Fruit fly (Drosophila melanogaster) whole organism, embryonic: ENCODE results near the gene hob.

Source experiments
- Ada2b ChIP-seq: fragments of 200-800 bp; sonication (Bioruptor generic); IDR thresholded peaks from 2 replicates; pipeline ENCODE4 v1.3.6; 2022; ENCODE audit warnings: missing biosample characterization, missing genetic modification characterization
- Blimp-1 ChIP-seq: fragments of 200-800 bp; sonication (Bioruptor generic); optimal IDR thresholded peaks from 3 replicates; lab custom pipeline; 2018; ENCODE audit warnings: missing biosample characterization, missing genetic modification characterization, mild to moderate bottlenecking, moderate library complexity, missing genetic modification reagents
- CG10274 ChIP-seq: fragments of 200-800 bp; sonication (Bioruptor generic); optimal IDR thresholded peaks from 3 replicates; lab custom pipeline; 2017; ENCODE audit warnings: missing biosample characterization, mild to moderate bottlenecking, missing genetic modification characterization
- CG10462 ChIP-seq: fragments of 200-800 bp; sonication (Bioruptor generic); optimal IDR thresholded peaks from 2 replicates; lab custom pipeline; 2016; ENCODE audit warnings: missing biosample characterization, missing genetic modification characterization
- CG11398 ChIP-seq: fragments of 200-800 bp; sonication (Bioruptor generic); optimal IDR thresholded peaks from 2 replicates; lab custom pipeline; 2016; ENCODE audit warnings: missing biosample characterization, missing genetic modification characterization
- CG13624 ChIP-seq: fragments of 200-800 bp; sonication (Bioruptor generic); optimal IDR thresholded peaks from 2 replicates; lab custom pipeline; 2016; ENCODE audit warnings: missing biosample characterization, missing genetic modification characterization
- CG13894 ChIP-seq: fragments of 200-800 bp; sonication (Bioruptor generic); optimal IDR thresholded peaks from 3 replicates; lab custom pipeline; 2018; ENCODE audit warnings: missing biosample characterization, mild to moderate bottlenecking, missing genetic modification characterization, moderate library complexity
- CG14860 ChIP-seq: fragments of 200-800 bp; sonication (Bioruptor generic); IDR thresholded peaks from 3 replicates; pipeline ENCODE4 v1.3.6; 2022; ENCODE audit warnings: missing biosample characterization, missing genetic modification characterization; ENCODE audit not compliant: partially characterized antibody
- CG17612 ChIP-seq: fragments of 200-800 bp; sonication (Bioruptor generic); IDR thresholded peaks from 2 replicates; pipeline ENCODE4 v1.3.6; 2022; ENCODE audit warnings: missing biosample characterization, missing genetic modification characterization
- CG2199 ChIP-seq: fragments of 200-800 bp; sonication (Bioruptor generic); IDR thresholded peaks from 3 replicates; pipeline ENCODE4 v1.3.6; 2022; ENCODE audit warnings: missing biosample characterization, missing genetic modification characterization
- CG30403 ChIP-seq: fragments of 200-800 bp; sonication (Bioruptor generic); optimal IDR thresholded peaks from 3 replicates; lab custom pipeline; 2016; ENCODE audit warnings: missing biosample characterization, missing genetic modification characterization
- CG34376 ChIP-seq: fragments of 200-800 bp; sonication (Bioruptor generic); optimal IDR thresholded peaks from 2 replicates; lab custom pipeline; 2018; ENCODE audit warnings: missing biosample characterization, mild to moderate bottlenecking, missing genetic modification characterization
- CG34422 ChIP-seq: fragments of 200-800 bp; sonication (Bioruptor generic); IDR thresholded peaks from 3 replicates; pipeline ENCODE4 v1.3.6; 2022; ENCODE audit warnings: missing biosample characterization, missing genetic modification characterization
- CG9609 ChIP-seq: fragments of 200-800 bp; sonication (Bioruptor generic); optimal IDR thresholded peaks from 3 replicates; lab custom pipeline; 2016; ENCODE audit warnings: missing biosample characterization, missing genetic modification characterization
- CG9797 ChIP-seq: fragments of 200-800 bp; sonication (Bioruptor generic); optimal IDR thresholded peaks from 3 replicates; lab custom pipeline; 2018; ENCODE audit warnings: missing biosample characterization, mild to moderate bottlenecking, missing genetic modification characterization
- CG9932 ChIP-seq: fragments of 200-800 bp; sonication (Bioruptor generic); IDR thresholded peaks from 2 replicates; pipeline ENCODE4 v1.3.6; 2022; ENCODE audit warnings: missing biosample characterization, missing genetic modification characterization
- CrebB ChIP-seq: fragments of 200-800 bp; sonication (Bioruptor generic); optimal IDR thresholded peaks from 3 replicates; lab custom pipeline; 2018; ENCODE audit warnings: missing biosample characterization, mild to moderate bottlenecking, missing genetic modification characterization
- Dp ChIP-seq: fragments of 200-800 bp; sonication (Bioruptor generic); optimal IDR thresholded peaks from 2 replicates; lab custom pipeline; 2018; ENCODE audit warnings: missing biosample characterization, mild to moderate bottlenecking, missing genetic modification characterization, moderate library complexity
- Eip74EF ChIP-seq, 2 experiments: fragments of 200-800 bp in 1 of 2; fragments of >200 bp in 1 of 2; sonication (Bioruptor generic) in 1 of 2; optimal IDR thresholded peaks; 2 replicates each; lab custom pipeline; 2017 to 2019; ENCODE audit warnings: missing biosample characterization in 2 of 2, missing genetic modification characterization in 2 of 2, mild to moderate bottlenecking in 1 of 2, moderate library complexity in 1 of 2
- Gsc ChIP-seq: fragments of 200-800 bp; sonication (Bioruptor generic); IDR thresholded peaks from 2 replicates; pipeline ENCODE4 v1.3.6; 2022; ENCODE audit warnings: missing biosample characterization, missing genetic modification characterization
- Lim3 ChIP-seq: fragments of 200-800 bp; sonication (Bioruptor generic); IDR thresholded peaks from 2 replicates; pipeline ENCODE4 v1.3.6; 2022; ENCODE audit warnings: missing biosample characterization, missing genetic modification characterization
- Mrtf ChIP-seq: fragments of 200-800 bp; sonication (Bioruptor generic); IDR thresholded peaks from 3 replicates; pipeline ENCODE4 v1.3.6; 2022; ENCODE audit warnings: missing biosample characterization, missing genetic modification characterization
- NFAT ChIP-seq: fragments of 200-800 bp; sonication (Bioruptor generic); IDR thresholded peaks from 2 replicates; pipeline ENCODE4 v1.3.6; 2022; ENCODE audit warnings: missing biosample characterization, missing genetic modification characterization
- Nf-YA ChIP-seq: fragments of 200-800 bp; sonication (Bioruptor generic); IDR thresholded peaks from 2 replicates; pipeline ENCODE4 v1.3.6; 2022; ENCODE audit warnings: missing biosample characterization, missing genetic modification characterization
- Ptx1 ChIP-seq: fragments of 200-800 bp; sonication (Bioruptor generic); IDR thresholded peaks from 2 replicates; pipeline ENCODE4 v1.3.6; 2022; ENCODE audit warnings: missing biosample characterization, missing genetic modification characterization
- Rfx ChIP-seq: fragments of 200-800 bp; sonication (Bioruptor generic); IDR thresholded peaks from 2 replicates; pipeline ENCODE4 v1.3.6; 2022; ENCODE audit warnings: missing biosample characterization, missing genetic modification characterization
- Ssrp ChIP-seq: fragments of 200-800 bp; sonication (Bioruptor generic); optimal IDR thresholded peaks from 2 replicates; lab custom pipeline; 2018; ENCODE audit warnings: missing biosample characterization, mild to moderate bottlenecking, missing genetic modification characterization, moderate library complexity
- ab ChIP-seq: fragments of 200-800 bp; sonication (Bioruptor generic); optimal IDR thresholded peaks from 2 replicates; lab custom pipeline; 2016; ENCODE audit warnings: missing biosample characterization, missing genetic modification characterization
- abd-A ChIP-seq: fragments of 200-800 bp; sonication (Bioruptor generic); optimal IDR thresholded peaks from 3 replicates; lab custom pipeline; 2019; ENCODE audit warnings: missing biosample characterization, mild to moderate bottlenecking, missing genetic modification characterization, moderate library complexity
- bbx ChIP-seq: fragments of 200-800 bp; sonication (Bioruptor generic); IDR thresholded peaks from 2 replicates; pipeline ENCODE4 v1.3.6; 2022; ENCODE audit warnings: missing biosample characterization, missing genetic modification characterization; ENCODE audit not compliant: partially characterized antibody
- caup ChIP-seq: fragments of 200-800 bp; sonication (Bioruptor generic); optimal IDR thresholded peaks from 3 replicates; lab custom pipeline; 2017; ENCODE audit warnings: missing biosample characterization, mild to moderate bottlenecking, missing genetic modification characterization, moderate library complexity; ENCODE audit not compliant: severe bottlenecking
- cwo ChIP-seq: fragments of 200-800 bp; sonication (Bioruptor generic); optimal IDR thresholded peaks from 3 replicates; lab custom pipeline; 2017; ENCODE audit warnings: missing biosample characterization, missing genetic modification characterization, mild to moderate bottlenecking, moderate library complexity, missing genetic modification reagents
- disco-r ChIP-seq: fragments of 200-800 bp; sonication (Bioruptor generic); optimal IDR thresholded peaks from 2 replicates; lab custom pipeline; 2016; ENCODE audit warnings: missing biosample characterization, missing genetic modification characterization
- dpn ChIP-seq, 2 experiments: fragments of 200-800 bp; sonication (Bioruptor generic); optimal IDR thresholded peaks; 3 replicates each; lab custom pipeline; 2016; ENCODE audit warnings: missing biosample characterization in 2 of 2, missing genetic modification characterization in 2 of 2
- fru ChIP-seq: fragments of >200 bp; optimal IDR thresholded peaks from 2 replicates; lab custom pipeline; 2017
- h ChIP-seq: fragments of >200 bp; optimal IDR thresholded peaks from 2 replicates; lab custom pipeline; 2017
- ham ChIP-seq: fragments of 200-800 bp; sonication (Bioruptor generic); IDR thresholded peaks from 2 replicates; pipeline ENCODE4 v1.3.6; 2022; ENCODE audit warnings: missing biosample characterization, missing genetic modification characterization
- her ChIP-seq: fragments of 200-800 bp; sonication (Bioruptor generic); optimal IDR thresholded peaks from 2 replicates; lab custom pipeline; 2016; ENCODE audit warnings: missing biosample characterization, missing genetic modification characterization
- kah ChIP-seq: fragments of 200-800 bp; sonication (Bioruptor generic); optimal IDR thresholded peaks from 2 replicates; lab custom pipeline; 2018; ENCODE audit warnings: missing biosample characterization, mild to moderate bottlenecking, missing genetic modification characterization
- lbe ChIP-seq: fragments of 200-800 bp; sonication (Bioruptor generic); optimal IDR thresholded peaks from 2 replicates; lab custom pipeline; 2016; ENCODE audit warnings: missing biosample characterization, mild to moderate bottlenecking, missing genetic modification characterization
- lilli ChIP-seq: fragments of 200-800 bp; sonication (Bioruptor generic); optimal IDR thresholded peaks from 3 replicates; lab custom pipeline; 2016; ENCODE audit warnings: missing biosample characterization, missing genetic modification characterization
- lmd ChIP-seq: fragments of 200-800 bp; sonication (Bioruptor generic); IDR thresholded peaks from 2 replicates; pipeline ENCODE4 v1.3.6; 2022; ENCODE audit warnings: missing biosample characterization, missing genetic modification characterization
- nerfin-1 ChIP-seq: fragments of 200-800 bp; sonication (Bioruptor generic); optimal IDR thresholded peaks from 3 replicates; lab custom pipeline; 2019; ENCODE audit warnings: missing biosample characterization, mild to moderate bottlenecking, missing genetic modification characterization, moderate library complexity
- phol ChIP-seq: fragments of 200-800 bp; sonication (Bioruptor generic); optimal IDR thresholded peaks from 3 replicates; lab custom pipeline; 2018; ENCODE audit warnings: missing biosample characterization, mild to moderate bottlenecking, missing genetic modification characterization, moderate library complexity
- pum ChIP-seq: fragments of 200-800 bp; sonication (Bioruptor generic); optimal IDR thresholded peaks from 2 replicates; lab custom pipeline; 2016; ENCODE audit warnings: missing biosample characterization, missing genetic modification characterization
- ro ChIP-seq: fragments of 200-800 bp; sonication (Bioruptor generic); IDR thresholded peaks from 2 replicates; pipeline ENCODE4 v1.3.6; 2022; ENCODE audit warnings: missing biosample characterization, missing genetic modification characterization
- salm ChIP-seq: fragments of 200-800 bp; sonication (Bioruptor generic); optimal IDR thresholded peaks from 2 replicates; lab custom pipeline; 2018; ENCODE audit warnings: missing biosample characterization, mild to moderate bottlenecking, missing genetic modification characterization
- sim ChIP-seq: fragments of 200-800 bp; sonication (Bioruptor generic); IDR thresholded peaks from 2 replicates; pipeline ENCODE4 v1.3.6; 2022; ENCODE audit warnings: missing biosample characterization, missing genetic modification characterization
- twi ChIP-seq: fragments of 200-800 bp; optimal IDR thresholded peaks from 2 replicates; lab custom pipeline; 2019; ENCODE audit warnings: missing biosample characterization, mild to moderate bottlenecking, missing genetic modification characterization, moderate library complexity
- unc-4 ChIP-seq: fragments of 200-800 bp; sonication (Bioruptor generic); IDR thresholded peaks from 2 replicates; pipeline ENCODE4 v1.3.6; 2022; ENCODE audit warnings: missing biosample characterization, missing genetic modification characterization; ENCODE audit not compliant: partially characterized antibody
- usp ChIP-seq: fragments of >200 bp; optimal IDR thresholded peaks from 2 replicates; lab custom pipeline; 2017; ENCODE audit warnings: missing biosample characterization, missing genetic modification characterization
- zf30C ChIP-seq: fragments of 200-800 bp; sonication (Bioruptor generic); optimal IDR thresholded peaks from 3 replicates; lab custom pipeline; 2018; ENCODE audit warnings: missing biosample characterization, mild to moderate bottlenecking, missing genetic modification characterization

Gene hob

DNA sequence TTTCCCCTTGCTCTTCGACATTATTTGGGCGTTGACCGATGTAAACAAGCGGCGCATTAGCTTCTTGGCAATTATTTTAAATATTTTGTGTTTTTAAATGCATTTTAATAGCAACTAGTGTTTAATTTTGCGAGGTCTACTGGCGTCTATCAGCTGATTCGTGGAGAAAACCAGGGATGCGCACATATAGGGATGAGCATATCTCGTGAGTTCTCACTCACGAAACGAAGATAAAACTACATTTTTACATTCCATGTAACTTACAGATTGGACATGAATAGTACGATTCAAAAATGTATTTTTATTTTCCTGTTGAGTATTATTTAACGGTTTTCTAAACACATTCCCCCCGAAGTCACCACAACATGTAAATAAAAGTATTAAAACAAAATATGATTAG lies 21.3 kb downstream of the hob start, which contains the start of gene CG14966 (continued):
- TF ChIP-seq cwo (GFP tag; lab: Kevin White, UChicago): no peak
- TF ChIP-seq fru: no peak
- no peak for TF ChIP-seq twi (tag; lab: Kevin White, UChicago)
- TF ChIP-seq zf30C: no peak
- no peak for TF ChIP-seq Lim3 (GFP tag; lab: Robert Waterston, UW)
- TF ChIP-seq lilli (GFP tag; lab: Kevin White, UChicago): peak; percentile 56
- no peak for TF ChIP-seq sim (GFP tag; lab: Robert Waterston, UW)
- peak; percentile 96 for TF ChIP-seq bbx
- no peak for TF ChIP-seq disco-r (GFP tag; lab: Kevin White, UChicago)
- no peak for TF ChIP-seq Ssrp (tag; lab: Kevin White, UChicago)
- no peak for TF ChIP-seq Nf-YA
- TF ChIP-seq h: no peak
- no peak for TF ChIP-seq CG9609 (GFP tag; lab: Kevin White, UChicago)
- TF ChIP-seq CG13624 (GFP tag; lab: Kevin White, UChicago): peak; percentile 54
- no peak; the same call in 1 of the 2 replicates for TF ChIP-seq NFAT (GFP tag; lab: Robert Waterston, UW)
- peak; percentile 42 for TF ChIP-seq Dp
- TF ChIP-seq CG14860: peak; percentile 73
- TF ChIP-seq Ptx1 (GFP tag; lab: Robert Waterston, UW): peak; percentile 23; the same call in 1 of the 2 replicates
- peak; percentile 17 for TF ChIP-seq lbe (GFP tag; lab: Kevin White, UChicago)
- TF ChIP-seq CG2199: peak; percentile 22; the same call in 2 of the 3 replicates
- peak; percentile 31 for TF ChIP-seq nerfin-1
- no peak for TF ChIP-seq Gsc
- TF ChIP-seq CG34422: peak; percentile 87; the same call in 2 of the 3 replicates
- TF ChIP-seq Blimp-1 (GFP tag; lab: Kevin White, UChicago): no peak
- no peak for TF ChIP-seq caup
- TF ChIP-seq pum (GFP tag; lab: Kevin White, UChicago): peak; percentile 38
- TF ChIP-seq kah (GFP tag; lab: Kevin White, UChicago): peak; percentile 15
- TF ChIP-seq abd-A: no peak
- TF ChIP-seq CG11398 (GFP tag; lab: Kevin White, UChicago): no peak
- TF ChIP-seq unc-4 (GFP tag; lab: Robert Waterston, UW): peak; percentile 91
- peak; percentile 20 to 48 for TF ChIP-seq dpn (GFP tag; optimal IDR thresholded peaks at IDR 0.05; lab: Kevin White, UChicago)
- no peak for TF ChIP-seq CG10462 (GFP tag; lab: Kevin White, UChicago)
- TF ChIP-seq CG30403 (GFP tag; lab: Kevin White, UChicago): peak; percentile 13
- TF ChIP-seq usp (GFP tag; lab: Kevin White, UChicago): no peak
- no peak for TF ChIP-seq ro (GFP tag; lab: Robert Waterston, UW)
- no peak for TF ChIP-seq Mrtf (GFP tag; lab: Robert Waterston, UW)
- no peak for TF ChIP-seq CrebB (tag; lab: Kevin White, UChicago)
- no peak for TF ChIP-seq ham (GFP tag; lab: Robert Waterston, UW)
- TF ChIP-seq phol: peak; percentile 35
- peak; percentile 58 for TF ChIP-seq CG13894 (tag; lab: Kevin White, UChicago)
- no peak for TF ChIP-seq CG10274
- no peak for TF ChIP-seq her (GFP tag; lab: Kevin White, UChicago)
- peak; percentile 78 for TF ChIP-seq CG9932 (GFP tag; lab: Robert Waterston, UW)
- no peak for TF ChIP-seq Eip74EF (GFP tag; optimal IDR thresholded peaks at IDR 0.05; lab: Kevin White, UChicago)
- 0 out of 2 replicates have a peak, but pooled peaks have one; percentile 28 for TF ChIP-seq Ada2b (GFP tag; lab: Robert Waterston, UW)
- TF ChIP-seq CG17612 (GFP tag; lab: Robert Waterston, UW): no peak
- no peak for TF ChIP-seq lmd
- peak; percentile 73 for TF ChIP-seq Rfx (GFP tag; lab: Robert Waterston, UW)
- TF ChIP-seq salm (tag; lab: Kevin White, UChicago): no peak
- no peak for TF ChIP-seq ab (GFP tag; lab: Kevin White, UChicago)
- TF ChIP-seq CG34376 (GFP tag; lab: Kevin White, UChicago): peak; percentile 79
- peak; percentile 35 for TF ChIP-seq CG9797 (GFP tag; lab: Kevin White, UChicago)
